Worm (Caenorhabditis elegans) whole organism, L4 larva: ENCODE results near the gene unc-71.

Experiments
- F44E2.7 ChIP-seq: fragments of 200-800 bp; sonication (Bioruptor generic); IDR thresholded peaks from 2 replicates; pipeline ENCODE4 v2.1.2; 2022; ENCODE audit warnings: missing genetic modification characterization, missing compliant biosample characterization
- R02D3.7 ChIP-seq: fragments of 150-350 bp; sonication (generic microtip); optimal IDR thresholded peaks from 3 replicates; lab custom pipeline; 2014; ENCODE audit warnings: missing biosample characterization, missing genetic modification characterization
- ces-1 ChIP-seq: fragments of 150-350 bp; sonication (generic microtip); optimal IDR thresholded peaks from 4 replicates; lab custom pipeline; 2014; ENCODE audit warnings: missing biosample characterization, missing genetic modification reagents, missing genetic modification characterization
- lin-39 ChIP-seq: fragments of 150-350 bp; optimal IDR thresholded peaks from 2 replicates; lab custom pipeline; 2014; ENCODE audit warnings: missing biosample characterization, missing genetic modification reagents, missing genetic modification characterization
- unc-62 ChIP-seq, 3 experiments: fragments of 150-350 bp in 1 of 3; sonication (generic microtip); optimal IDR thresholded peaks in 2 of 3; peaks in 1 of 3; 1 replicate in 1 of 3; 2 replicates in 2 of 3; lab custom pipeline; 2014 to 2017; ENCODE audit warnings: missing biosample characterization in 3 of 3, missing genetic modification characterization in 3 of 3, missing genetic modification reagents in 3 of 3, missing genotype in 1 of 3

ce11 chrIII:12847623-12848022 is 43.9 kb downstream of the unc-71 start:
- no peak for TF ChIP-seq F44E2.7 (GFP tag; lab: Robert Waterston, UW)
- TF ChIP-seq lin-39 (tag; lab: Kevin White, UChicago), result no peak
- TF ChIP-seq unc-62 (GFP tag; optimal IDR thresholded peaks at IDR 0.05 in 1 of 2; lab: Kevin White, UChicago), result no peak
- no peak for TF ChIP-seq unc-62 (tag; optimal IDR thresholded peaks at IDR 0.05; lab: Kevin White, UChicago)
- no peak for TF ChIP-seq R02D3.7 (tag; lab: Kevin White, UChicago)
- no peak for TF ChIP-seq ces-1 (GFP tag; lab: Kevin White, UChicago)
